Fruit fly (Drosophila melanogaster): ENCODE measurements around the gene Rsph9.

Rsph9 gene

DNA sequence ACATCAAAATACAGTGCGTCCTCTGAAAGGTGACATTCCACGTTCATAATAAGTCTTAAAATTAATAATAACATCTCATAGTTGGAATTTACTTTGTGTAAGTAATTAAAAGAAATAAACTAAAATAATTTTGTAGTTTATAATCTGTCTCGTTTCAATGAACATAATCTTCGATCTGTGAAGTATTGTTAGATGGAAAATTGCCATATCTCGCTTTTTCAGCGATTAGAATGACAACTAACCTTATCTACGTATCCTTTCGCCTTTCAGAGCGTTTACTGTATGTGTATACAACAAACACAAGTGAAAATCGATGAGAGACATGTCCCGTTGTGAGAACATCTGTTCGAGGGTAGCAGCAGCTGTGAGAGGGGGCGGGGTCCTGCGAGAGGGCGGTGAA, 30.1 kb downstream of the Rsph9 start (continued):
- TF ChIP-seq Hr78 (GFP tag; optimal IDR thresholded peaks at IDR 0.05) (peak in 1 of 2 experiments; percentile 34), knrl (GFP tag; IDR thresholded peaks at IDR 0.05; ENCODE audit: partially characterized antibody) (no peak), CG17612 (GFP tag; IDR thresholded peaks at IDR 0.05) (no peak), CG2678 (tag; optimal IDR thresholded peaks at IDR 0.05) (peak; percentile 90), H15 (GFP tag; IDR thresholded peaks at IDR 0.05) (peak; percentile 61; the same call in 1 of the 3 replicates), gsb-n (tag; optimal IDR thresholded peaks at IDR 0.05) (peak; percentile 71), CG1603 (tag; optimal IDR thresholded peaks at IDR 0.05) (peak; percentile 57), Xbp1 (GFP tag; optimal IDR thresholded peaks at IDR 0.05) (peak; percentile 58), CG13123 (GFP tag; optimal IDR thresholded peaks at IDR 0.05) (peak; percentile 6), zfh2 (GFP tag; optimal IDR thresholded peaks at IDR 0.05) (peak; percentile 55), Hmr (GFP tag; optimal IDR thresholded peaks at IDR 0.05) (peak; percentile 72), eyg (GFP tag; optimal IDR thresholded peaks at IDR 0.05) (no peak), CG17385 (GFP tag; optimal IDR thresholded peaks at IDR 0.05) (peak; percentile 72), sna (GFP tag; IDR thresholded peaks at IDR 0.05; ENCODE audit: partially characterized antibody) (no peak), stc (GFP tag; IDR thresholded peaks at IDR 0.05) (no peak), Spps (tag; optimal IDR thresholded peaks at IDR 0.05) (peak; percentile 82), pan (optimal IDR thresholded peaks at IDR 0.05) (no peak), pan (GFP tag; optimal IDR thresholded peaks at IDR 0.05 in 1 of 2, IDR thresholded peaks at IDR 0.05 in 1 of 2) (peak in 1 of 2 experiments; percentile 17), HmgD (GFP tag; optimal IDR thresholded peaks at IDR 0.05) (no peak), ranshi (GFP tag; IDR thresholded peaks at IDR 0.05) (no peak), corto (GFP tag; optimal IDR thresholded peaks at IDR 0.05) (no peak), esg (GFP tag; conservative IDR thresholded peaks at IDR 0.05) (peak; percentile 33; the same call in 1 of the 2 replicates), Nf-YB (GFP tag; optimal IDR thresholded peaks at IDR 0.05) (peak; percentile 54), CG18599 (GFP tag; optimal IDR thresholded peaks at IDR 0.05) (peak; percentile 86), wek (GFP tag; optimal IDR thresholded peaks at IDR 0.05) (peak; percentile 25), Asciz (GFP tag; optimal IDR thresholded peaks at IDR 0.05) (peak; percentile 79), ERR (GFP tag; optimal IDR thresholded peaks at IDR 0.05) (no peak), NFAT (GFP tag; IDR thresholded peaks at IDR 0.05) (no peak), schlank (tag; optimal IDR thresholded peaks at IDR 0.05) (no peak), CG14965 (GFP tag; optimal IDR thresholded peaks at IDR 0.05; ENCODE audit: borderline replicate concordance) (no peak), Max (GFP tag; optimal IDR thresholded peaks at IDR 0.05) (no peak), br (optimal IDR thresholded peaks at IDR 0.05) (no peak), nom (GFP tag; optimal IDR thresholded peaks at IDR 0.05) (no peak), Sox100B (GFP tag; optimal IDR thresholded peaks at IDR 0.05) (peak; percentile 79), Stat92E (GFP tag; optimal IDR thresholded peaks at IDR 0.05) (peak in 1 of 3 experiments; percentile 73), CG10366 (GFP tag; IDR thresholded peaks at IDR 0.05) (no peak), CG7271 (tag; optimal IDR thresholded peaks at IDR 0.05) (no peak), CG3281 (GFP tag; optimal IDR thresholded peaks at IDR 0.05) (peak; percentile 77), CG10543 (GFP tag; optimal IDR thresholded peaks at IDR 0.05) (peak; percentile 70), CG10147 (GFP tag; optimal IDR thresholded peaks at IDR 0.05) (peak; percentile 66), ato (GFP tag; IDR thresholded peaks at IDR 0.05; ENCODE audit: partially characterized antibody) (no peak), klu (GFP tag; IDR thresholded peaks at IDR 0.05) (no peak), ind (GFP tag; optimal IDR thresholded peaks at IDR 0.05) (peak; percentile 74), CG17359 (tag; optimal IDR thresholded peaks at IDR 0.05) (peak; percentile 73), Hr39 (optimal IDR thresholded peaks at IDR 0.05) (no peak), grau (tag; optimal IDR thresholded peaks at IDR 0.05) (peak; percentile 99), Side (GFP tag; optimal IDR thresholded peaks at IDR 0.05) (no peak), nerfin-2 (GFP tag; IDR thresholded peaks at IDR 0.05; ENCODE audit: partially characterized antibody) (no peak), Bteb2 (GFP tag; optimal IDR thresholded peaks at IDR 0.05) (peak; percentile 62), CG12071 (GFP tag; optimal IDR thresholded peaks at IDR 0.05) (peak; percentile 54)
